Worm (Caenorhabditis elegans) whole organism, L4/young adult: Measurements from ENCODE around the gene tceb-3.

ENCODE experiments used
- W03F9.2 ChIP-seq: fragments of 150-350 bp; optimal IDR thresholded peaks from 2 replicates; lab custom pipeline; 2014; ENCODE audit warnings: missing biosample characterization, missing genetic modification characterization
- dao-5 ChIP-seq: sonication (generic microtip); optimal IDR thresholded peaks from 2 replicates; lab custom pipeline; 2016; ENCODE audit warnings: missing genotype, missing genetic modification characterization, moderate library complexity, missing compliant biosample characterization
- him-1 ChIP-seq: sonication (generic microtip); optimal IDR thresholded peaks from 2 replicates; lab custom pipeline; 2016; ENCODE audit warnings: missing genotype, missing genetic modification reagents, missing genetic modification characterization, missing compliant biosample characterization

The tceb-3 gene

DNA sequence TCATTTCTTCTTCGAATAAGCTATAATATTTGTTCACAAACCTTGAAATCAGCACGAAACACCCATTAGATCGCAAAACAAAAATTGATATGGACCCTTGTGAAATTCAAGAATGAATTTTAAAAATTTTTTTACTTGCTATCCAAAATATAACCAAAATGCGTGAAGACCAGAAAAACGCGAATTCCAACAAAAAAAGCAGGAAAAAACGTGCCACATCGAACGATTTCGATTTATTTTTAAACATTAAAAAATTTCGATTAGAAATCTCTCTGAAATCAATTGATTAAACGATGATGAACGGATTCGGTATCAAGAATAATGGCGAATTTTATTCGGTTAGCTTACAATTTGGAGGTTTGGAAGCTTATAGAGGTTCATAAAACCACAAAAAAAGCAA, at the start of gene tceb-3, which contains the start of gene gskl-1:
Gene tceb-3 (minus strand): TSS at position 101 of the 400 bp plus-strand sequence.
Gene gskl-1 (plus strand): TSS at position 243 of the 400 bp plus-strand sequence.
- TF ChIP-seq W03F9.2, result no peak
- TF ChIP-seq him-1 (tag; lab: Kevin White, UChicago), result no peak
- no peak for TF ChIP-seq dao-5

DNA sequence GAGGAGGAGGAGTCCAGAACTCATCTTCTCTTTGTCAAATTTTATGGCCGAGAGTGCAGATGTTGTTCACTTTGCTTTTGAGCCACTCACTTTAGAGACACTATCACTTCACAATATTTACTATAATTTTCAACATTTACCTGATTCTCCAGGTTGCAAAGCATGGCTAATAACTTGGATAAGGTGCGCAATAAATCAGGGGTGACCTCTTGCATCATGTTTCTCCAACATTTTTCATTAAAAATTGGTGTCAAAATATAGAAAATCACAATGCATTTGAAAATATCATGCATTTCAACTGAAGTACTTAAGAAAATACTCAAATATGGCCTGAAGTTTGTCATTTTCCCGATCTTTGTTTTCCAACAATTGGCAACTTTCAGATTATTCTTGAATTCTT, 48.4 kb upstream of the tceb-3 start:
- no peak for TF ChIP-seq him-1 (tag; lab: Kevin White, UChicago)
- no peak for TF ChIP-seq dao-5
- no peak for TF ChIP-seq W03F9.2

DNA sequence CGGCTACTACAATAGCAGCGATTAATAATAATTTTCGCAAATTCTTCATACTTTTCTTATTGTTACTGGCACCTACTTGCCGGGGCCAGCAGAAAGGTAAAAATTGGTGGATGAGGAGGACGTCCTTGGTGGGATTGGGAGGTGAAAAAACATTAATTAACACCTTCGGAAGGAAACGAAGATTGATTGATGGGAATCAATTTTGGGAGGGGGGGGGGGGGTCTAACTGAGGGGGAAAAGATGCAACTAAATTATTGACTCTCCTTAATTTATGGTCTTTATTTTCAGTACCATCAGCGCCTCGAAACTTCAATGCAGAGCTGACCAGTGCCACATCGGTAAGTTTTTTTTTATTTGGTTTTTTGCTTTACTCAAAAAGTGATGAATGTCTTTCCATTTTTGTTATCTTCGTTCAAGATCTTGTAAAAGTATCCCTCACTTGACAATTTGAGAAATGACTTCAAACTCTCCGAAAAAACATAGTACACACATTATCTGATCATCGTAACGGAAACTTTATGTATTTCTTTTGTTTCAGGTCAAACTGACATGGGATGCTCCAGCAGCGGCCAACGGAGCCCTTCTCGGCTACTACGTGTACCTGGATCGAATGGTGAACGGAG, 46.5 kb upstream of the tceb-3 start:
- TF ChIP-seq him-1 (tag; lab: Kevin White, UChicago) (no peak), dao-5 (no peak), W03F9.2 (no peak)

DNA sequence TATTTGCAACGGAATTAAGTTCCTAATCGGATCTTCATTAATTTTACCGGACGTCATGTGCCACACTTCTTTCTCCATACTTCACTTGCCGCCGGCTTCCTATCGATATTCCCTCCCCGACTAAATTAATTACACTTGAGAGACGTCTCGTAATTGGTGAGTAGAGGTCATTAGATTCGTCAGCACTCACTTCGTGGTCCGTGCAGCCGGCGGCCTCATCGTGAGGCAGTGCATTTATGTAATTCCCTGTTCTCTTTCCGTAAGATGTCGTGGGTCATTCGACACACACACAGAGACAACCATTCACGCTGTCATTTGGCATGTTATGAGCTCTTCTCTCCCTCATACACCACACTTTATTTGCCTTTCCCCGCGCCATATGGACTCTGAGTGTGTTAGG, 43.4 kb upstream of the tceb-3 start:
- TF ChIP-seq W03F9.2, result no peak
- TF ChIP-seq him-1 (tag; lab: Kevin White, UChicago), result no peak
- no peak for TF ChIP-seq dao-5

DNA sequence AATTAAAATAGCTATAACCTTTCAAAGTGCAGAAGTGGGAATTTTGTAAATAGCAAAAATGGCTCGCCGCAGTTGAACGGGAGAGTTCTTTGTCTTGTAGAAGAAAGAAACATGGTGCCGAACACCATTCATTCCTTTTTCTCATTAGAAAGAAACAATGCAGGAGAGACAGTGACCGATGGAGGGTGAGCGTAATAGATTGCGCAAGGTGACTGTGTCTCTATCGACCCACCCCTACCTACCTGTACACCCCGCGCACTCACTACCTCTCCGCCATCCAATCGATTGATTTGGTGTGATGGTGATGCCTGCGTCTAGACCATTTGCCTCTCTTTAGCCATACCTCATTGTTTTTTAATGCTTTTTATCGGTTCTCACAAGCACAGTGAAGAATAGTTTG, 42.0 kb upstream of the tceb-3 start:
- TF ChIP-seq W03F9.2 (no peak), him-1 (tag; lab: Kevin White, UChicago) (no peak), dao-5 (no peak)

DNA sequence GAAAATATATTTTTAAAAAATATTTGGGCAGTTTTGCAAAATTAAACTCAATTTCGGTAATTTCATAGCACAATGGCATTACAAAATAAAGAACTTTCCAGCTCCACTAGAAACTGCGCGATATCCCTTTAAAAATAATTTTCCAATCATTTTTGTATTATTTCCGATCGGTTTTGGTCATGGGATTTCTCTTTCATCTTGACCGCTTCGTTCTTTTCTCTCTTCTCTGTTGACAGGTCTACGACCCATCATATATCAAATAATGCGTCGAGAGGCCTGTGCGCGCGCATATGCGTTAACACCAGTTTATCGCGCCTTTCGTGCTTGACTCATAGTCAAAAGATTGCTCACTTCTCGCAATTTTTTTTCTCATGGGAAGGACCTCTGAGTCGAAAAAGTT, 41.4 kb upstream of the tceb-3 start:
- no peak for TF ChIP-seq dao-5
- TF ChIP-seq W03F9.2, result no peak
- TF ChIP-seq him-1 (tag; lab: Kevin White, UChicago), result no peak

DNA sequence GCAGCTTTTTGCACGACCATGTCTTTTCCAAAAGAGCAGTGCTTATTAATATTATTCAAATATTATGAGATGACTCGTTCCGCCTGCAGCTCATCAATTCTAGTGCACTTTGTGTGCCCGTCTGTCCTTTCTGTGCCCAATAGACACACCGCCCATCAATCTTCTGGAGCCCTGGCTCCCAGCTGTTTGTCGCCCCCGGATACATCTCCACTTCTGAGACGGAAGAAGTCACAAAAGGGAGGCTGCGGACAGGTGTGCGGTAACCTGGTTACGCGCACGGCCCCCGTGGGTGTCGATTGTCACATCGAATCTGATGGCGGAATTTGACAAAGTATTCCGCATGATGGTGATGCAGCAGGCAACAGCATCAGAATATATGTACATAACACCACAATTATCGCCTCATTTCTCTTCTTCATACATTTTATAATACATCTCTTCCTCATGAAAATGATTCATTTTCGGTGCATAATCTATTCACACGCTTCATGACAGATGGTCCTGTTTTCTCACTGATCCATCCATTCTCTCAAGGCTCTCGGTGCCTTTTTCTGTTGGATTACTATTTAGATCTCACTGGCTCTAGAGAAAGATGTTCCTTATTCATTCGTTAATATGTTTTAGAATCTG, 39.4 kb upstream of the tceb-3 start:
- TF ChIP-seq W03F9.2, result no peak
- TF ChIP-seq dao-5, result no peak

DNA sequence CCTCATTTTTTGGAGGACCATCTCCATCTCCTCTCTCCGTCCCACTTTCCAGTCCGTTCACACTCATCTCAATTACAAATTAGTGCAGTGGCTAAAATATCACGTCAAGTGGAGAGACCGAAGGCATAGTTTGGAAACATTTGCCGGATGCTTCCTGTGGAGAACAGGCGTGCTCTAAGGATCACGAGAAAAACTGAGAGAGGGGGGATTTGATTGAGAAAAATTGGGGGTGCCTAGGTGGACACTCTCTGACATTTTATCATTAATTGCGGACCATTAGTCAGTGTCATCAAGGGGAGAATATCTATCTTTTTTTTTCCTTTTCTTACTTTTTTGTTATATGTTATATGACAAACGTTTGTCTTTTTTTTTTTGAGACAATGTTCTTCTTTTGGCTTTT, 34.8 kb upstream of the tceb-3 start:
- TF ChIP-seq W03F9.2 (no peak), dao-5 (no peak), him-1 (tag; lab: Kevin White, UChicago) (no peak)

DNA sequence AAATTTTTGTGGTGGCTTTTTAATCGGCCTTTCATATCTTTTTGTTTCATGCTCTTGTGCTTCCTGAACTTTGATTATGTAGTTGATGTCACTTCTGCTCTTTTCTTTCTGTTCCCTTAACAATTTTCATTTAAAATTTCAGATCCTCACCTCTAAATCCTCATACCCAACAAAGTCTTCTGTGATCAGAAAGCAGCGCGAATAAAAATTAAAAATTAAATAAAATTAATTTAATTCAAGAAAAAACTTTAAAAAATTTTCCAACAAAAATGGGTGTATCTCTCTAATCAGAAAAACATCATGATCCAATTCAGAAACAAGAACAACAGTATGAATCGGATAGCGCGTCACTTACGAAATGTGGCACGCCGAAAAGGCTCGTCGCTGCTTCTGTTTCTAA, 28.0 kb upstream of the tceb-3 start, which contains the start of gene ptp-3:
Gene ptp-3 (plus strand): TSS at position 301 of the 400 bp plus-strand sequence.
- TF ChIP-seq dao-5 (no peak), W03F9.2 (no peak), him-1 (tag; lab: Kevin White, UChicago) (no peak)

DNA sequence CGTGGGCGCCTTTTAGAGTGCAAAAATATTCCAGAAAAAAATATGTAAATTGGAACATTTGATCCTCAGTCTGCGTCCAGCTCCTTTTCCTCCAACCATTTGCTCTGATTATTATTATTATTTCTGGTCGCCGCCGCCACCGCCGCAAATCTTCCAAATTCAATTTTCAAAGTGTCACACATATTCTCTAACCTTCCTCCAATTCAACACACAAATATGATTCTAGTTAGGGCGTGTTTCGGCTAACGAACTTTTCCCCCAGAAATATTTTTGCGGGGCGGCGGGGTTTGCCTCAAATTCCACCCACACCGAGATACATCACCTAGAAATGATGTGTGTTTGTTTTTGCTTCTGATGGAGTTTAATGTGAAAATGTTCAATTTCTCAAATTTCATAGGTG, 24.5 kb upstream of the tceb-3 start:
- no peak for TF ChIP-seq dao-5
- TF ChIP-seq W03F9.2, result no peak
- no peak for TF ChIP-seq him-1 (tag; lab: Kevin White, UChicago)

DNA sequence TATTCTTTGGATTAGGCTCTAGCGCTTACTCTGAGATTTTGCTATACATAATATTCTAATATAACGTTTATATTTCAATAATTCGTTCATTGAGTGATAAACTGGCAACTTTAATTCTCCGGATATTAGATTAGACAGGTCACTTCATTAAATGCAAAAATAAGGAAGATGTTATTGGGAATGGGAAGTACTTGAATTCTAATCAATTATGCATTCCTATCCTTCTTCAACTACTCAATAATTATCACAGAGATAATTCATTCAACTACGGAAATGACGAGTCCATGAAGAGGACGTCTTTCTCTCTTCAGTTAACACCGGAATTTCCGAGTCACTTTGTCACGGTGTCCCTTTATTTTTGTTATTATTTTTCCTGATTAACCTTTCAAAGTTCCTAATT, 23.4 kb upstream of the tceb-3 start:
- TF ChIP-seq dao-5 (no peak), him-1 (tag; lab: Kevin White, UChicago) (no peak), W03F9.2 (no peak)

DNA sequence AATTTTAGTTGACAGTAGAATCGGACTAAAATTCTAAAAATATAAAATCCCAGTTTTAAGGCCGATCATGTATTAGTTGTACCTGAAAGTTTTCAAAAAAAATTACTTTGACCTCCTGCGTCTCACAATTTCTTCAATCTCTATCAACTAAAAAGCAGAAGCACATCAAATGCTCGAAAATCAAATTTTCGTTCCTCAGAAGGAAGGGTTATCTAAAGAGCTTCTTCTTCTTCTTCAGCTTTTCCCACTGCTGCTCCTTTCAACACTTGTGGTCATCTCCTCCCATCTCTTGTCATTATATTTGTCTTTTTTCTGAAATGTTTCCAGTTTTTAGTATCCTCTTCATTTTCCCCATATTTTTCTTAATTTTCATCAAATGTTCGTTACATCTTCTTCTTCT, 17.5 kb upstream of the tceb-3 start:
- TF ChIP-seq W03F9.2 (no peak), dao-5 (no peak), him-1 (tag; lab: Kevin White, UChicago) (no peak)

DNA sequence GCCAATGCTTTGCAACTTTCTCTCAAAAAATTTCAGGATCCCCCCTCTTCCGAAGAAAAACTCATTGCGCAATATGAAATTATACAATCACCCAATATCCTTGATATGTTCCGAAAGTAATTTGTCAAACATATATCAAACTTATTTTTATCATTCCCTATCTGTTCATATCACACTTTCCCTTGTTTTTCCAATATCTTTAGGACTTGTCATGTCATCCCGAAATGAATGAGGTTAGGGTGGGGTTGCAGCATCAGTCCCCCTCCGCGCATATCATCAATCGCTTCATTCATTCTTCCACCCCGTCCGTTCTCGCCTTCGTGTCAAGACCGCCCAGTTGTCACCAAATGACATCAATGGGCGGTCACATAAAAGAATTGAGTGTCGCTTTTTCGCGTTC, 12.5 kb upstream of the tceb-3 start:
- TF ChIP-seq him-1 (tag; lab: Kevin White, UChicago), result no peak
- no peak for TF ChIP-seq W03F9.2
- TF ChIP-seq dao-5, result no peak

DNA sequence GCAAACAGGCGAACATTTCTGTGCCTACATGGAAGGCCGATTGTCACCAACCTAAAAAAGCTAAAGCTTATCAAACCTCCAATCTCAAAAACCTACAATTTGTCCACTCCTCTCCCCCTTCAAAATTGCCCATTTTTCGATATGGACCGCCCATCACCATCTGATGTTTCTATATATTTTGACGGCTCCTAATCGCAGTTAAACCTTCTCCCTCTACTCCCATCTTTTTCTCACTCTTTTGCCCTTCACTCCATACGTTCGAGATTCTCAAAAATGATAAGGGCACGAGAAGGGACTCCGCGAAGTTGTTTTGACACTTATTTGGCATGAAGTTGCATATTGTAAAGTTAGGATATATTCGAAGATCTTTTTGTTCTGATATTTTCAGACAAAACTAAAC, 11.9 kb upstream of the tceb-3 start:
- no peak for TF ChIP-seq dao-5
- TF ChIP-seq him-1 (tag; lab: Kevin White, UChicago), result no peak

DNA sequence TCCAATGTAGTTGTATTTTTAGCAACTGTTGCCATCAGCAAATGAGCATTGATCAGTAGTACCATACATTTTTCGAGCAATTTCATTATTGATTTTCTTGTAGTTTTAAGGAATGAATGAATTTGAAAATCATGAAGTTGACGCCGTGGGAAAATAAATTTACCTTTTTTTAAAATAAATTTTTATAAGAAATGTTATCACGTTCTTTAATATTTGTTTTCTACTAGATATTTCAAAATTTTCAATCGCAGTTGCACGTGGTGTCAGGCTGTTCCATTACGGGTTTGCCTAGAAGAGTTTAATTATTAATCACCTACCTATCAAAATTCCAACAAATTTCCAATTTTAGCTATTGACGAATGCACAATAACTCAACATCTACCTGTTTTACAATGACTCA, 9.6 kb upstream of the tceb-3 start, which contains the start of gene R03D7.8:
Gene R03D7.8 (minus strand): TSS at position 101 of the 400 bp plus-strand sequence.
- TF ChIP-seq W03F9.2, result no peak
- TF ChIP-seq him-1 (tag; lab: Kevin White, UChicago), result no peak
- no peak for TF ChIP-seq dao-5

DNA sequence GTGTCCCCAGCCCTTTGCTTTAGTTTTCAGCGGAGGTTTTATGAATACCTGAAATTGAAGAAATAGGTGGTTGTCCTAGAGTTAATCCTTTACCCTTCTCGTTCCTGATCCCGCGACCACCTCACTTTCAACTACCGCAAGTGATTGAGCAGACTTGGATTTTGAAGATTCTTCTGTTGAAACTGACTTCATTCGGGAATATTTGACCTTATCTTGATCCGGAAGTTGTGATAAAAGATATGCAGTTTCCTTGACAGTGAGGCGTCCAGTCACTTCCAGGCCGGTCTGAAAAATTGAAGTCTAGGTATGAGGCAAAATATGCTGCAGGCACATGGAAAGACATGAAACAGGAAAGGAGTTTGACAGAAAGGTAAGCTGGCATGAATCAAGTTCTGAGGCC, 7.9 kb upstream of the tceb-3 start:
- TF ChIP-seq W03F9.2 (no peak), him-1 (tag; lab: Kevin White, UChicago) (no peak), dao-5 (no peak)
